Worm (Caenorhabditis elegans) whole organism, young adult: Measurements from ENCODE around the gene Y40H7A.4.

Source experiments
- C06A6.2 ChIP-seq: fragments of 200-800 bp; sonication (Bioruptor generic); conservative IDR thresholded peaks from 2 replicates; pipeline ENCODE4 v1.3.6; 2022; ENCODE audit warnings: missing genetic modification characterization, missing compliant biosample characterization
- C17E4.6 ChIP-seq: fragments of 200-800 bp; sonication (Bioruptor generic); IDR thresholded peaks from 2 replicates; pipeline ENCODE4 v1.3.6; 2022; ENCODE audit warnings: missing genetic modification reagents, missing genetic modification characterization, missing compliant biosample characterization
- F33H1.4 ChIP-seq: fragments of 200-800 bp; sonication (Bioruptor generic); IDR thresholded peaks from 2 replicates; pipeline ENCODE4 v1.3.6; 2022; ENCODE audit warnings: missing genetic modification reagents, missing genetic modification characterization, missing compliant biosample characterization
- F49E8.2 ChIP-seq: sonication (generic microtip); optimal IDR thresholded peaks from 3 replicates; lab custom pipeline; 2017; ENCODE audit warnings: missing genetic modification characterization, mild to moderate bottlenecking, missing compliant biosample characterization, antibody characterized with exemption, moderate library complexity; ENCODE audit not compliant: insufficient read depth
- T07F8.4 ChIP-seq: sonication (generic microtip); optimal IDR thresholded peaks from 2 replicates; lab custom pipeline; 2016; ENCODE audit warnings: mild to moderate bottlenecking, missing genetic modification characterization, moderate library complexity, missing compliant biosample characterization
- Y56A3A.18 ChIP-seq: fragments of 200-800 bp; sonication (Bioruptor generic); IDR thresholded peaks from 2 replicates; pipeline ENCODE4 v1.3.6; 2022; ENCODE audit warnings: missing genetic modification reagents, missing genetic modification characterization, missing compliant biosample characterization
- Y79H2A.3 ChIP-seq: fragments of 200-800 bp; sonication (Bioruptor generic); conservative IDR thresholded peaks from 2 replicates; pipeline ENCODE4 v1.3.6; 2022; ENCODE audit warnings: missing genetic modification reagents, missing genetic modification characterization, missing compliant biosample characterization
- Y95B8A.8 ChIP-seq: fragments of 200-800 bp; sonication (Bioruptor generic); IDR thresholded peaks from 2 replicates; pipeline ENCODE4 v1.3.6; 2022; ENCODE audit warnings: missing genetic modification reagents, missing genetic modification characterization, missing compliant biosample characterization
- aptf-2 ChIP-seq: fragments of 200-800 bp; sonication (Bioruptor generic); conservative IDR thresholded peaks from 2 replicates; pipeline ENCODE4 v1.3.6; 2022; ENCODE audit warnings: missing genetic modification reagents, missing genetic modification characterization, missing compliant biosample characterization
- aptf-3 ChIP-seq: fragments of 200-800 bp; sonication (Bioruptor generic); IDR thresholded peaks from 2 replicates; pipeline ENCODE4 v1.3.6; 2022; ENCODE audit warnings: missing genetic modification characterization, missing compliant biosample characterization
- atf-7 ChIP-seq: sonication (generic microtip); optimal IDR thresholded peaks from 2 replicates; lab custom pipeline; 2017; ENCODE audit warnings: mild to moderate bottlenecking, missing genetic modification characterization, missing compliant biosample characterization
- attf-3 ChIP-seq: fragments of 200-800 bp; sonication (Bioruptor generic); conservative IDR thresholded peaks from 2 replicates; pipeline ENCODE4 v1.3.6; 2022; ENCODE audit warnings: missing genetic modification reagents, missing genetic modification characterization, missing compliant biosample characterization
- attf-5 ChIP-seq: fragments of 200-800 bp; sonication (Bioruptor generic); optimal IDR thresholded peaks from 2 replicates; lab custom pipeline; 2018; ENCODE audit warnings: mild to moderate bottlenecking, missing genetic modification characterization, missing compliant biosample characterization
- attf-6 ChIP-seq: fragments of 200-800 bp; sonication (Bioruptor generic); IDR thresholded peaks from 2 replicates; pipeline ENCODE4 v1.3.6; 2022; ENCODE audit warnings: missing genetic modification reagents, missing genetic modification characterization, missing compliant biosample characterization
- bed-1 ChIP-seq: fragments of 200-800 bp; sonication (Bioruptor generic); IDR thresholded peaks from 2 replicates; pipeline ENCODE4 v1.3.6; 2022; ENCODE audit warnings: missing genetic modification reagents, missing genetic modification characterization, missing compliant biosample characterization
- ccch-3 ChIP-seq: fragments of 200-800 bp; sonication (Bioruptor generic); optimal IDR thresholded peaks from 2 replicates; lab custom pipeline; 2018; ENCODE audit warnings: mild to moderate bottlenecking, missing genetic modification characterization, missing compliant biosample characterization
- cebp-1 ChIP-seq, 2 experiments: fragments of 200-800 bp in 1 of 2; sonication (Bioruptor generic) in 1 of 2; sonication (generic microtip) in 1 of 2; IDR thresholded peaks in 1 of 2; optimal IDR thresholded peaks in 1 of 2; 2 replicates each; pipeline versions ENCODE4 v1.3.6 to Lab custom; 2017 to 2022; ENCODE audit warnings: missing compliant biosample characterization in 2 of 2, missing genetic modification characterization in 2 of 2, mild to moderate bottlenecking in 1 of 2, missing genetic modification reagents in 1 of 2, moderate library complexity in 1 of 2
- ceh-100 ChIP-seq: fragments of 200-800 bp; sonication (Bioruptor generic); IDR thresholded peaks from 2 replicates; pipeline ENCODE4 v1.3.6; 2022; ENCODE audit warnings: missing genetic modification reagents, missing genetic modification characterization, missing compliant biosample characterization
- ceh-27 ChIP-seq: fragments of 200-800 bp; sonication (Bioruptor generic); optimal IDR thresholded peaks from 2 replicates; lab custom pipeline; 2018; ENCODE audit warnings: mild to moderate bottlenecking, missing genetic modification characterization, moderate library complexity, missing compliant biosample characterization
- ceh-40 ChIP-seq: fragments of 200-800 bp; sonication (Bioruptor generic); IDR thresholded peaks from 2 replicates; pipeline ENCODE4 v1.3.6; 2022; ENCODE audit warnings: missing genetic modification characterization, missing compliant biosample characterization
- dox-1 ChIP-seq: fragments of 200-800 bp; sonication (Bioruptor generic); IDR thresholded peaks from 2 replicates; pipeline ENCODE4 v1.3.6; 2022; ENCODE audit warnings: missing genetic modification reagents, missing genetic modification characterization, missing compliant biosample characterization
- dpff-1 ChIP-seq: sonication (generic microtip); optimal IDR thresholded peaks from 2 replicates; lab custom pipeline; 2017; ENCODE audit warnings: mild to moderate bottlenecking, missing genetic modification characterization, missing compliant biosample characterization
- dpl-1 ChIP-seq: fragments of 150-350 bp; optimal IDR thresholded peaks from 2 replicates; lab custom pipeline; 2014; ENCODE audit warnings: missing biosample characterization, missing genetic modification reagents, missing genetic modification characterization
- efl-1 ChIP-seq: fragments of 150-350 bp; optimal IDR thresholded peaks from 2 replicates; lab custom pipeline; 2014; ENCODE audit warnings: missing biosample characterization, missing genetic modification reagents, missing genetic modification characterization
- him-1 ChIP-seq: sonication (generic microtip); optimal IDR thresholded peaks from 2 replicates; lab custom pipeline; 2016; ENCODE audit warnings: missing genotype, missing genetic modification reagents, missing genetic modification characterization, missing compliant biosample characterization
- hlh-26 ChIP-seq: fragments of 200-800 bp; sonication (Bioruptor generic); conservative IDR thresholded peaks from 2 replicates; pipeline ENCODE4 v1.3.6; 2022; ENCODE audit warnings: missing genetic modification reagents, missing genetic modification characterization, missing compliant biosample characterization
- let-526 ChIP-seq: fragments of 200-800 bp; sonication (Bioruptor generic); IDR thresholded peaks from 2 replicates; pipeline ENCODE4 v1.3.6; 2022; ENCODE audit warnings: missing genetic modification reagents, missing genetic modification characterization, missing compliant biosample characterization
- lin-40 ChIP-seq: sonication (generic microtip); optimal IDR thresholded peaks from 2 replicates; lab custom pipeline; 2016; ENCODE audit warnings: missing genetic modification characterization, mild to moderate bottlenecking, missing compliant biosample characterization, missing genotype, missing genetic modification reagents
- madf-6 ChIP-seq: fragments of 200-800 bp; sonication (Bioruptor generic); IDR thresholded peaks from 2 replicates; pipeline ENCODE4 v1.3.6; 2022; ENCODE audit warnings: missing genetic modification reagents, missing genetic modification characterization, missing compliant biosample characterization
- mcd-1 ChIP-seq: fragments of 200-800 bp; sonication (Bioruptor generic); IDR thresholded peaks from 2 replicates; pipeline ENCODE4 v1.3.6; 2022; ENCODE audit warnings: missing genetic modification reagents, missing genetic modification characterization, missing compliant biosample characterization
- nhr-179 ChIP-seq: sonication (generic microtip); optimal IDR thresholded peaks from 2 replicates; lab custom pipeline; 2016; ENCODE audit warnings: mild to moderate bottlenecking, missing genetic modification characterization, missing compliant biosample characterization
- nhr-90 ChIP-seq: sonication (generic microtip); optimal IDR thresholded peaks from 2 replicates; lab custom pipeline; 2016; ENCODE audit warnings: missing genotype, mild to moderate bottlenecking, missing genetic modification characterization, missing compliant biosample characterization
- pbrm-1 ChIP-seq: fragments of 200-800 bp; sonication (Bioruptor generic); IDR thresholded peaks from 2 replicates; pipeline ENCODE4 v1.3.6; 2022; ENCODE audit warnings: missing genetic modification reagents, missing genetic modification characterization, missing compliant biosample characterization
- pha-4 ChIP-seq: fragments of 150-350 bp; sonication (generic microtip); optimal IDR thresholded peaks from 2 replicates; lab custom pipeline; 2014; ENCODE audit warnings: missing biosample characterization, missing genetic modification reagents, missing genetic modification characterization
- rcor-1 ChIP-seq: fragments of 200-800 bp; sonication (Bioruptor generic); IDR thresholded peaks from 2 replicates; pipeline ENCODE4 v1.3.6; 2022; ENCODE audit warnings: missing genetic modification reagents, missing genetic modification characterization, missing compliant biosample characterization
- snpc-4 ChIP-seq, 5 experiments: fragments of 150-350 bp in 1 of 5; sonication (generic microtip) in 4 of 5; optimal IDR thresholded peaks; 2 replicates each; lab custom pipeline; 2014 to 2018; ENCODE audit warnings: missing genetic modification characterization in 5 of 5, missing biosample characterization in 3 of 5, antibody characterized with exemption in 2 of 5, mild to moderate bottlenecking in 2 of 5, missing compliant biosample characterization in 2 of 5, missing genotype in 2 of 5, moderate library complexity in 2 of 5, missing genetic modification reagents in 1 of 5
- tbp1 ChIP-seq: fragments of 200-800 bp; sonication (Bioruptor generic); optimal IDR thresholded peaks from 2 replicates; lab custom pipeline; 2018; ENCODE audit warnings: mild to moderate bottlenecking, missing genetic modification characterization, missing compliant biosample characterization
- tbx-9 ChIP-seq: sonication (generic microtip); optimal IDR thresholded peaks from 2 replicates; lab custom pipeline; 2016; ENCODE audit warnings: borderline replicate concordance, missing genetic modification characterization, inconsistent platforms, missing compliant biosample characterization
- unc-130 ChIP-seq: sonication (generic microtip); optimal IDR thresholded peaks from 2 replicates; lab custom pipeline; 2016; ENCODE audit warnings: missing genetic modification reagents, missing genetic modification characterization, missing compliant biosample characterization
- xnd-1 ChIP-seq: sonication (generic microtip); optimal IDR thresholded peaks from 2 replicates; lab custom pipeline; 2016; ENCODE audit warnings: missing genotype, missing genetic modification reagents, missing genetic modification characterization, missing compliant biosample characterization
- zim-3 ChIP-seq: sonication (generic microtip); optimal IDR thresholded peaks from 2 replicates; lab custom pipeline; 2017; ENCODE audit warnings: mild to moderate bottlenecking, missing genetic modification characterization, moderate library complexity, missing compliant biosample characterization
- ztf-18 ChIP-seq: sonication (generic microtip); optimal IDR thresholded peaks from 2 replicates; lab custom pipeline; 2016; ENCODE audit warnings: missing genotype, mild to moderate bottlenecking, missing genetic modification characterization, missing compliant biosample characterization
- ztf-22 ChIP-seq: fragments of 200-800 bp; sonication (Bioruptor generic); optimal IDR thresholded peaks from 2 replicates; lab custom pipeline; 2018; ENCODE audit warnings: mild to moderate bottlenecking, missing genetic modification characterization, moderate library complexity, missing compliant biosample characterization
- ztf-25 ChIP-seq: fragments of 200-800 bp; sonication (Bioruptor generic); IDR thresholded peaks from 2 replicates; pipeline ENCODE4 v1.3.6; 2022; ENCODE audit warnings: missing genetic modification reagents, missing genetic modification characterization, missing compliant biosample characterization
- ztf-26 ChIP-seq: sonication (generic microtip); optimal IDR thresholded peaks from 2 replicates; lab custom pipeline; 2017; ENCODE audit warnings: missing genetic modification characterization, missing compliant biosample characterization
- ztf-28 ChIP-seq: fragments of 200-800 bp; sonication (Bioruptor generic); IDR thresholded peaks from 2 replicates; pipeline ENCODE4 v1.3.6; 2022; ENCODE audit warnings: missing genetic modification reagents, missing genetic modification characterization, missing compliant biosample characterization
- ztf-3 ChIP-seq: fragments of 200-800 bp; sonication (Bioruptor generic); optimal IDR thresholded peaks from 2 replicates; lab custom pipeline; 2018; ENCODE audit warnings: mild to moderate bottlenecking, missing genetic modification characterization, missing compliant biosample characterization

The Y40H7A.4 gene

DNA sequence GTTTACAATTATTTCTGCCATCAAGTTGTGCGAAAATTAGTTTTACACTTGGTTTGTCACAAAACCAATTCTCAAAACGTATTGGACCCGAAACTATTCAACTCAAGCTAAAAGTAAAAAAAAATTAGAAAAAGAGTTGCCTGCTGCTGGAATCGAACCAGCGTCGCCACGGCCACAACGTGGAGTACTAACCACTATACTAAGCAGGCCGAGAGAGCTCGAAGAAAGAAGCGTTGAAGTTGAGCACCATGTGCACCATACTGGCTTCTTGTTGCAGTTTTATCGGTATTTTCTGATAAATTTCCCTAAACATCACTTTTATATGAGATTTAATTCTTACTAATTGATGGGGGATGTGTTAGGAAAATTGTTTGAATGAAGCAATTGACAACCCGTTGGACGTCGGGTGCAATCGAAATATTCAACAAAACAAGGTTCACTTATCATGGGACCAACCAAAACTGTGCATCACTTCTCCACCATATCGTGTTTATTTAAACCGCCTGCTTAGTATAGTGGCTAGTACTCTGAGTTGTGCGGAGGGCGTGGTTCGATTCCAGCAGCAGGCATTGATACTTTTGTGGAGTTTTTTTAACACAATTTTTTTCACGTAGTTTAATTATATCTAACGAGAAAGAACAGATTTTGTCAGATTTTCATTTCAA, 12.3 kb upstream of the Y40H7A.4 start (continued):
- TF ChIP-seq Y79H2A.3 (GFP tag; lab: Robert Waterston, UW) (no peak), ztf-26 (no peak), pha-4 (no peak), dpl-1 (GFP tag; lab: Kevin White, UChicago) (no peak), snpc-4 (GFP tag; optimal IDR thresholded peaks at IDR 0.05; lab: Kevin White, UChicago) (peak; percentile 81), snpc-4 (tag; optimal IDR thresholded peaks at IDR 0.05; lab: Kevin White, UChicago) (peak in 3 of 4 experiments; percentile 90 to 96 (median 92)), ccch-3 (no peak), zim-3 (tag; lab: Kevin White, UChicago) (no peak), F49E8.2 (tag; lab: Kevin White, UChicago) (peak; percentile 1), hlh-26 (no peak), mcd-1 (GFP tag; lab: Robert Waterston, UW) (no peak), rcor-1 (no peak), tbx-9 (no peak), attf-5 (GFP tag; lab: Kevin White, UChicago) (no peak), ztf-18 (tag; lab: Kevin White, UChicago) (peak; percentile 60), tbp1 (GFP tag; lab: Kevin White, UChicago) (peak; percentile 87), T07F8.4 (tag; lab: Kevin White, UChicago) (no peak), attf-6 (GFP tag; lab: Robert Waterston, UW) (peak; percentile 94), nhr-90 (tag; lab: Kevin White, UChicago) (peak; percentile 32), Y56A3A.18 (GFP tag; lab: Robert Waterston, UW) (no peak), aptf-3 (GFP tag; lab: Robert Waterston, UW) (no peak), C17E4.6 (no peak), madf-6 (GFP tag; lab: Robert Waterston, UW) (no peak), ceh-27 (GFP tag; lab: Kevin White, UChicago) (no peak), lin-40 (no peak), pbrm-1 (GFP tag; lab: Robert Waterston, UW) (0 out of 2 replicates have a peak, but pooled peaks have one; percentile 7), Y95B8A.8 (no peak), ceh-40 (GFP tag; lab: Robert Waterston, UW) (no peak), attf-3 (GFP tag; lab: Robert Waterston, UW) (0 out of 2 replicates have a peak, but pooled peaks have one; percentile 7), atf-7 (tag; lab: Kevin White, UChicago) (no peak), C06A6.2 (GFP tag; lab: Robert Waterston, UW) (no peak), nhr-179 (tag; lab: Kevin White, UChicago) (no peak), xnd-1 (no peak), aptf-2 (GFP tag; lab: Robert Waterston, UW) (no peak), dox-1 (peak; percentile 51; the same call in 1 of the 2 replicates), him-1 (peak; percentile 63), ceh-100 (GFP tag; lab: Robert Waterston, UW) (no peak), ztf-22 (peak; percentile 29), efl-1 (GFP tag; lab: Kevin White, UChicago) (no peak), ztf-3 (no peak), unc-130 (GFP tag; lab: Kevin White, UChicago) (no peak), ztf-28 (GFP tag; lab: Robert Waterston, UW) (no peak), cebp-1 (GFP tag; IDR thresholded peaks at IDR 0.05; lab: Robert Waterston, UW) (no peak), cebp-1 (tag; optimal IDR thresholded peaks at IDR 0.05; lab: Kevin White, UChicago) (no peak), ztf-25 (peak; percentile 39; the same call in 1 of the 2 replicates), bed-1 (no peak), dpff-1 (tag; lab: Kevin White, UChicago) (no peak), F33H1.4 (GFP tag; lab: Robert Waterston, UW) (no peak), let-526 (GFP tag; lab: Robert Waterston, UW) (no peak)
